Worm (Caenorhabditis elegans) whole organism, L4 larva: ENCODE measurements around the gene C06B3.1.

Experiments
- R02D3.7 ChIP-seq: fragments of 150-350 bp; sonication (generic microtip); optimal IDR thresholded peaks from 3 replicates; lab custom pipeline; 2014; ENCODE audit warnings: missing biosample characterization, missing genetic modification characterization
- Y105C5A.15 ChIP-seq: fragments of 200-800 bp; sonication (Bioruptor generic); IDR thresholded peaks from 2 replicates; pipeline ENCODE4 v1.3.6; 2022; ENCODE audit warnings: missing genetic modification characterization, missing compliant biosample characterization
- ceh-28 ChIP-seq: fragments of 150-350 bp; optimal IDR thresholded peaks from 2 replicates; lab custom pipeline; 2014; ENCODE audit warnings: missing biosample characterization, missing genetic modification reagents, missing genetic modification characterization
- dmd-6 ChIP-seq: fragments of 200-800 bp; sonication (Bioruptor generic); IDR thresholded peaks from 2 replicates; pipeline ENCODE4 v1.3.6; 2022; ENCODE audit warnings: missing genetic modification reagents, missing genetic modification characterization, missing compliant biosample characterization
- nhr-237 ChIP-seq: sonication (generic microtip); optimal IDR thresholded peaks from 2 replicates; lab custom pipeline; 2017; ENCODE audit warnings: missing biosample characterization, missing genetic modification characterization
- snpc-4 ChIP-seq: fragments of 150-350 bp; optimal IDR thresholded peaks from 2 replicates; lab custom pipeline; 2014; ENCODE audit warnings: missing biosample characterization, missing genetic modification characterization

DNA sequence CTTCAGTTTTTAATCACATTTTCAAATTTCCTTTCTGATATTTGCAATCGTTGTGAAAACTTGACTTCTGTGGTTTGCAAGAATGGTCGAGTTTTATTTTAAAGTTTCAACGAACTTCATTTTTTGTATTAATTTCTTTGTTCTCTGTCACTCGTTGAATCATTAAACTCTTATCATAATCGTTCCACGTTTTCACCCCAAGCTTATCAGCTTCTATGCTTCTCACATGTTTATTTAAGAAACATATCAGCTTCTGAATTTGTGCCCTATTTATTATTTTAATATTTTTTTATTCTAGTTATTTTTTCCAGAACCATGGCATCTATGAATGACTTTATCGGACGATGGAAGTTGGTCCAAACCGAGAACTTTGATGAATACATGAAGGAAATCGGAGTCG lies 23.4 kb upstream of the C06B3.1 start, which contains the start of gene lbp-7:
- TF ChIP-seq snpc-4 (tag; lab: Kevin White, UChicago), result no peak
- TF ChIP-seq Y105C5A.15 (GFP tag; lab: Robert Waterston, UW), result no peak
- peak; percentile 81 for TF ChIP-seq dmd-6
- no peak for TF ChIP-seq nhr-237 (tag; lab: Kevin White, UChicago)
- no peak for TF ChIP-seq ceh-28 (tag; lab: Kevin White, UChicago)
- no peak for TF ChIP-seq R02D3.7 (tag; lab: Kevin White, UChicago)
